Worm (Caenorhabditis elegans): ENCODE results near the gene praf-3.

The praf-3 gene

ce11 chrIV:8376923-8377322 is 2.9 kb upstream of the praf-3 start:
- TF ChIP-seq ceh-22 (tag; optimal IDR thresholded peaks at IDR 0.05) (no peak), F13H6.1 (tag; optimal IDR thresholded peaks at IDR 0.05) (no peak), K09A11.1 (tag; optimal IDR thresholded peaks at IDR 0.05; ENCODE audit: insufficient read depth) (no peak), pax-1 (tag; optimal IDR thresholded peaks at IDR 0.05) (no peak), ahr-1 (tag; optimal IDR thresholded peaks at IDR 0.05) (no peak), T23F11.4 (GFP tag; optimal IDR thresholded peaks at IDR 0.05) (no peak), unc-42 (tag; optimal IDR thresholded peaks at IDR 0.05) (no peak), K02D7.2 (tag; optimal IDR thresholded peaks at IDR 0.05) (no peak), ets-4 (tag; optimal IDR thresholded peaks at IDR 0.05) (no peak), ttx-3 (tag; optimal IDR thresholded peaks at IDR 0.05) (no peak), npax-4 (tag; optimal IDR thresholded peaks at IDR 0.05) (no peak)

DNA sequence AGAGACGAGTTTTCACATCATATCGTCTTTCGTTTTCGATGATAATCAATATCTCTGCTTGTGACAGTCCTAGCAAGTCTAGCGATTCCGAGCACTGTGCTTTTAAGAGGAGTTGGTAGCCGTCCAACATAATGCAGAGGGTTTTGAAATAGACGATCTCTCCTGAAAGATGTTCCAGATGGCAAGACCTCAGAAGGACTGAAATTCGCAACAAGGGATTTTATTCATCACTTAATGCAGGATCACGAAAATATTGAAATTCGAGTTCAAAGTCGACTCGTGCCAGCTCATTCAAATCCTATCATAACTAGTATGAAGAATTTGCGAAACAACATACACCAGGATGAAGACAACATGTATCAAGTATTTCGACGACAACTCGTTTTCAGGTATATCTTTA is 2.3 kb upstream of the praf-3 start, which contains the start of gene D2096.7:
Gene D2096.7, minus strand, starts transcription at position 130 of the 400 bp plus-strand sequence.
- TF ChIP-seq ref-2 (tag; optimal IDR thresholded peaks at IDR 0.05) = no peak
- no peak for TF ChIP-seq ztf-16 (tag; optimal IDR thresholded peaks at IDR 0.05)
- TF ChIP-seq dve-1 (tag; optimal IDR thresholded peaks at IDR 0.05) = no peak
- TF ChIP-seq ceh-48 (tag; optimal IDR thresholded peaks at IDR 0.05) = no peak
- no peak for TF ChIP-seq unc-42 (tag; optimal IDR thresholded peaks at IDR 0.05)
- TF ChIP-seq che-1 (tag; optimal IDR thresholded peaks at IDR 0.05) = no peak
- no peak for TF ChIP-seq hlh-30 (tag; optimal IDR thresholded peaks at IDR 0.05; ENCODE audit: insufficient read depth)
- no peak for TF ChIP-seq ceh-34 (tag; optimal IDR thresholded peaks at IDR 0.05)
- no peak for TF ChIP-seq T23F11.4 (GFP tag; optimal IDR thresholded peaks at IDR 0.05)
- no peak for TF ChIP-seq odd-2 (tag; optimal IDR thresholded peaks at IDR 0.05)
- TF ChIP-seq fax-1 (tag; optimal IDR thresholded peaks at IDR 0.05) = no peak
- no peak for TF ChIP-seq ceh-31 (tag; optimal IDR thresholded peaks at IDR 0.05)
- TF ChIP-seq hlh-6 (tag; optimal IDR thresholded peaks at IDR 0.05) = no peak
- no peak for TF ChIP-seq pat-9 (tag; optimal IDR thresholded peaks at IDR 0.05)
- TF ChIP-seq elt-2 (tag; optimal IDR thresholded peaks at IDR 0.05) = no peak
- TF ChIP-seq tbx-7 (tag; optimal IDR thresholded peaks at IDR 0.05) = no peak
- TF ChIP-seq pag-3 (tag; optimal IDR thresholded peaks at IDR 0.05; ENCODE audit: borderline replicate concordance) = no peak
- TF ChIP-seq ceh-2 (tag; optimal IDR thresholded peaks at IDR 0.05) = no peak
- no peak for TF ChIP-seq pros-1 (tag; optimal IDR thresholded peaks at IDR 0.05)
- no peak for TF ChIP-seq sdc-2 (tag; optimal IDR thresholded peaks at IDR 0.05)

DNA sequence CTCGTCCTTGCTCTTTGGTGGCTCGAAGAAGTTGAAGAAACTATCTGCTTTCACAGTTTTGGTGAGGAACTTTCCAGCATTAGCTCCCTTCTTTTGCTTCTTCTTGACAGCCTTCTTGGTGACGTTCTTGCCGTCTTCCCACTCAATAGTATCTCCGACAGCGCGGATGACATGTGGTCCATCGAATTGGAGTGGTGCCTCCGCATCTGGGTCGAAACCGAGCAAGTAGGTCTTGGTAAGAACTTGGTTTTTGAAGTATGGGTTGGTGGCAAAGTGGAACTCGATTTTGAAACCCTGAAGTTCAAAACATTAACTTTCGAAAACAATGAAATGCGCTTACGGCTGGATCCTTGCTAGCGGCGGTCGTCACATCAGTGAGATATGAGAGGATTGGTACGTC is 1.5 kb upstream of the praf-3 start:
- no peak for TF ChIP-seq rnt-1 (tag; optimal IDR thresholded peaks at IDR 0.05)
- TF ChIP-seq pha-4 (tag; optimal IDR thresholded peaks at IDR 0.05) = no peak
- TF ChIP-seq sox-2 (GFP tag; IDR thresholded peaks at IDR 0.05) = no peak
- no peak for TF ChIP-seq hlh-8 (tag; optimal IDR thresholded peaks at IDR 0.05)
- no peak for TF ChIP-seq elt-2 (tag; optimal IDR thresholded peaks at IDR 0.05)
- no peak for TF ChIP-seq unc-86 (tag; optimal IDR thresholded peaks at IDR 0.05)
- TF ChIP-seq ets-4 (tag; optimal IDR thresholded peaks at IDR 0.05) = no peak
- TF ChIP-seq ceh-31 (tag; optimal IDR thresholded peaks at IDR 0.05) = no peak
- TF ChIP-seq tbx-2 (tag; optimal IDR thresholded peaks at IDR 0.05) = no peak
- no peak for TF ChIP-seq sdc-2 (tag; optimal IDR thresholded peaks at IDR 0.05)
- TF ChIP-seq ceh-19 (GFP tag; optimal IDR thresholded peaks at IDR 0.05) = no peak
- no peak for TF ChIP-seq lin-11 (tag; optimal IDR thresholded peaks at IDR 0.05)
- no peak for TF ChIP-seq nhr-11 (tag; optimal IDR thresholded peaks at IDR 0.05)

DNA sequence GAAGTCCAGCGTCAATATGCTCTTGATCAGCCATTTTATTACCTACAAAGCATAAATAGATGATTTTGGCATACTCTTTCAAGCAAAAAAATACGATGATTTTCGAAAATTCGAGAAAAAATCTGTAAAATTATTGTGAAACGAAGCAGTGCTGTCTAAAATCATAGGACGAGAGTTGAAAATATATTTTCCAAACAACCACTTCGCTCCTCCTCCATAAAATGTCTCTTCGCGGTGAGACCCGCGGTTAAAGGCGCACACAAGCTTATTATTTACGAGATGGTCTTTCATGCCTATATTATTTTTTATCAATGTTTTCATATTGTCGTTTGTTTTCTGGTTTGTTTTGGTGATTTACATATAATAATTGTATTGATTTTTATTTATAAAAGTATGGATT is 505 bp upstream of the praf-3 start, which contains the start of gene nap-1:
Gene nap-1, minus strand, starts transcription at position 42 of the 400 bp plus-strand sequence.
- TF ChIP-seq rnt-1 (tag; optimal IDR thresholded peaks at IDR 0.05) (no peak), ztf-16 (tag; optimal IDR thresholded peaks at IDR 0.05) (no peak), K09A11.1 (tag; optimal IDR thresholded peaks at IDR 0.05; ENCODE audit: insufficient read depth) (no peak), hlh-8 (tag; optimal IDR thresholded peaks at IDR 0.05) (no peak), hlh-6 (tag; optimal IDR thresholded peaks at IDR 0.05) (no peak), elt-2 (tag; optimal IDR thresholded peaks at IDR 0.05) (peak; percentile 11), nfya-1 (tag; optimal IDR thresholded peaks at IDR 0.05) (peak; percentile 40), pros-1 (tag; optimal IDR thresholded peaks at IDR 0.05) (no peak), pha-2 (tag; optimal IDR thresholded peaks at IDR 0.05) (no peak), lim-6 (tag; optimal IDR thresholded peaks at IDR 0.05) (no peak), fkh-10 (GFP tag; optimal IDR thresholded peaks at IDR 0.05) (no peak), ceh-19 (GFP tag; optimal IDR thresholded peaks at IDR 0.05) (no peak)

Data from whole organism, late embryonic.